Worm (Caenorhabditis elegans) whole organism, midembryonic: ENCODE measurements around the gene F17C11.4.

Experiments
- T22C8.4 ChIP-seq: fragments of 200-800 bp; sonication (Bioruptor generic); IDR thresholded peaks from 2 replicates; pipeline ENCODE4 v1.3.6; 2022; ENCODE audit warnings: missing genetic modification characterization, missing compliant biosample characterization
- cog-1 ChIP-seq: sonication (generic microtip); optimal IDR thresholded peaks from 2 replicates; lab custom pipeline; 2016; ENCODE audit warnings: missing genetic modification characterization, missing compliant biosample characterization
- flt-1 ChIP-seq: fragments of 200-800 bp; sonication (Bioruptor generic); IDR thresholded peaks from 2 replicates; pipeline ENCODE4 v1.3.6; 2022; ENCODE audit warnings: missing genetic modification characterization, missing compliant biosample characterization
- med-1 ChIP-seq: sonication (generic microtip); optimal IDR thresholded peaks from 2 replicates; lab custom pipeline; 2017; ENCODE audit warnings: missing genetic modification characterization, mild to moderate bottlenecking, missing compliant biosample characterization, antibody characterized with exemption, missing genetic modification reagents; ENCODE audit not compliant: insufficient read depth
- ztf-23 ChIP-seq: fragments of 200-800 bp; sonication (Bioruptor generic); IDR thresholded peaks from 2 replicates; pipeline ENCODE4 v1.3.6; 2022; ENCODE audit warnings: missing genetic modification reagents, missing genetic modification characterization, missing compliant biosample characterization
- ztf-29 ChIP-seq: fragments of 200-800 bp; sonication (Bioruptor generic); IDR thresholded peaks from 2 replicates; pipeline ENCODE4 v1.3.6; 2022; ENCODE audit warnings: missing genetic modification reagents, missing genetic modification characterization, missing compliant biosample characterization

DNA sequence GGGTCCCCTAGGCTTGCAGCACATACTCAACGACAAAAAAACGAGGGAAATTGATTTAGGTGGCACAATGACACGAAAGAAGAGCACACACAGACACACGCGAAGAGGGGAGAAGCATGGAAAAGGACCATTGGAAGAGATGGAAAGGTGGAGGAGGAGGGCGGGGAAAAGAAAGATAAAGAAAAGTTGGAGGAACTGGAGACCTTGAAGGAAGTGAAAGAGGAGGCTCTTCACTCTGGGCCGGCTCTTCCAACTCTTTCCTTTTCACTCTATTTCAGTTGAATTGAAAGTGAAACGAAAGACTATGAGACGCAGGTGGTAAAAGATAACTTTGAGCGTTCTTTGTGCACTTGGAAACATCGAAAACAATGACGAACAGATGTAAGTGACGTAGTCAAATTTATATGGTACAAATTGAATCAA lies 9.8 kb downstream of the F17C11.4 start:
- no peak for TF ChIP-seq T22C8.4 (GFP tag; lab: Robert Waterston, UW)
- TF ChIP-seq cog-1: no peak
- no peak for TF ChIP-seq ztf-29
- TF ChIP-seq ztf-23 (GFP tag; lab: Robert Waterston, UW): peak; percentile 65
- TF ChIP-seq med-1 (GFP tag; lab: Kevin White, UChicago): no peak
- no peak for TF ChIP-seq flt-1 (GFP tag; lab: Robert Waterston, UW)
